Worm (Caenorhabditis elegans): ENCODE results near the gene C54D1.7.

The C54D1.7 gene

ce11 chrX:7177341-7177740 lies 21.5 kb upstream of the C54D1.7 start, which contains the start of gene F43E12.1:
F43E12.1 (plus strand) TSS chrX:7177641.
- TF ChIP-seq ces-1 (GFP tag; optimal IDR thresholded peaks at IDR 0.05) (no peak), ceh-39 (tag; optimal IDR thresholded peaks at IDR 0.05) (no peak), ceh-83 (GFP tag; optimal IDR thresholded peaks at IDR 0.05) (no peak), nhr-2 (tag; optimal IDR thresholded peaks at IDR 0.05) (no peak), bed-3 (GFP tag; optimal IDR thresholded peaks at IDR 0.05) (no peak)

ce11 chrX:7176817-7177216 lies 21.0 kb upstream of the C54D1.7 start:
- TF ChIP-seq pha-4 (tag; optimal IDR thresholded peaks at IDR 0.05) (no peak), unc-62 (GFP tag; optimal IDR thresholded peaks at IDR 0.05) (no peak), M03D4.4 (tag; optimal IDR thresholded peaks at IDR 0.05) (no peak), tbx-8 (GFP tag; optimal IDR thresholded peaks at IDR 0.05) (no peak), unc-39 (tag; optimal IDR thresholded peaks at IDR 0.05) (no peak)

ce11 chrX:7175389-7175788 lies 19.6 kb upstream of the C54D1.7 start:
- TF ChIP-seq drap-1 (GFP tag; optimal IDR thresholded peaks at IDR 0.05) (no peak), elt-3 (tag; optimal IDR thresholded peaks at IDR 0.05) (no peak), hlh-1 (tag; optimal IDR thresholded peaks at IDR 0.05) (no peak), lsy-2 (tag; optimal IDR thresholded peaks at IDR 0.05) (no peak), sem-2 (GFP tag; optimal IDR thresholded peaks at IDR 0.05) (no peak)

- TF ChIP-seq mls-2 (tag; optimal IDR thresholded peaks at IDR 0.05) (no peak), nhr-28 (tag; optimal IDR thresholded peaks at IDR 0.05) (no peak), snpc-4 (tag; optimal IDR thresholded peaks at IDR 0.05) (no peak), mep-1 (tag; optimal IDR thresholded peaks at IDR 0.05) (no peak), ceh-43 (GFP tag; optimal IDR thresholded peaks at IDR 0.05) (no peak), nhr-237 (tag; optimal IDR thresholded peaks at IDR 0.05) (no peak), flh-1 (GFP tag; optimal IDR thresholded peaks at IDR 0.05) (no peak), sptf-1 (tag; optimal IDR thresholded peaks at IDR 0.05) (no peak), lin-32 (GFP tag; optimal IDR thresholded peaks at IDR 0.05) (no peak), drap-1 (GFP tag; optimal IDR thresholded peaks at IDR 0.05) (no peak), nhr-2 (tag; optimal IDR thresholded peaks at IDR 0.05) (no peak), hlh-1 (tag; optimal IDR thresholded peaks at IDR 0.05) (no peak), ceh-83 (GFP tag; optimal IDR thresholded peaks at IDR 0.05) (no peak), pha-4 (tag; optimal IDR thresholded peaks at IDR 0.05) (no peak), bed-3 (GFP tag; optimal IDR thresholded peaks at IDR 0.05) (no peak), lin-13 (tag; optimal IDR thresholded peaks at IDR 0.05) (no peak), M03D4.4 (tag; optimal IDR thresholded peaks at IDR 0.05) (no peak), ceh-39 (tag; optimal IDR thresholded peaks at IDR 0.05) (no peak), ztf-11 (tag; optimal IDR thresholded peaks at IDR 0.05) (no peak)
Measured at ce11 chrX:7170575-7171297, 14.9 kb upstream of the C54D1.7 start, which contains the start of gene bar-1. bar-1 (minus strand) TSS chrX:7170625.

ce11 chrX:7162764-7163163 lies 6.9 kb upstream of the C54D1.7 start:
- TF ChIP-seq cnd-1 (tag; optimal IDR thresholded peaks at IDR 0.05) (no peak), sptf-1 (tag; optimal IDR thresholded peaks at IDR 0.05) (no peak), M03D4.4 (tag; optimal IDR thresholded peaks at IDR 0.05) (no peak), pha-4 (tag; optimal IDR thresholded peaks at IDR 0.05) (no peak), lin-13 (tag; optimal IDR thresholded peaks at IDR 0.05) (no peak), hlh-1 (tag; optimal IDR thresholded peaks at IDR 0.05) (peak; percentile 99), ztf-11 (tag; optimal IDR thresholded peaks at IDR 0.05) (no peak), ham-2 (GFP tag; optimal IDR thresholded peaks at IDR 0.05) (no peak), mab-5 (tag; optimal IDR thresholded peaks at IDR 0.05) (no peak), nhr-237 (tag; optimal IDR thresholded peaks at IDR 0.05) (no peak), lsy-2 (tag; optimal IDR thresholded peaks at IDR 0.05) (no peak), unc-62 (GFP tag; optimal IDR thresholded peaks at IDR 0.05) (peak; percentile 40), elt-1 (tag; optimal IDR thresholded peaks at IDR 0.05; ENCODE audit: borderline replicate concordance, insufficient read depth) (no peak), lin-32 (GFP tag; optimal IDR thresholded peaks at IDR 0.05) (peak; percentile 82), ceh-43 (GFP tag; optimal IDR thresholded peaks at IDR 0.05) (no peak), zip-8 (tag; optimal IDR thresholded peaks at IDR 0.05) (no peak), nhr-28 (tag; optimal IDR thresholded peaks at IDR 0.05) (no peak)
